Worm (Caenorhabditis elegans): ENCODE data around the gene F08B12.4.
A peak's percentile ranks its signal among the peaks of the same experiment; 100 is the strongest.
"Not testable (repeated sequence)": the region's sequence is repeated elsewhere in the genome, so short reads cannot be mapped to it uniquely, and the experiment has no call there.

F08B12.4 gene

DNA sequence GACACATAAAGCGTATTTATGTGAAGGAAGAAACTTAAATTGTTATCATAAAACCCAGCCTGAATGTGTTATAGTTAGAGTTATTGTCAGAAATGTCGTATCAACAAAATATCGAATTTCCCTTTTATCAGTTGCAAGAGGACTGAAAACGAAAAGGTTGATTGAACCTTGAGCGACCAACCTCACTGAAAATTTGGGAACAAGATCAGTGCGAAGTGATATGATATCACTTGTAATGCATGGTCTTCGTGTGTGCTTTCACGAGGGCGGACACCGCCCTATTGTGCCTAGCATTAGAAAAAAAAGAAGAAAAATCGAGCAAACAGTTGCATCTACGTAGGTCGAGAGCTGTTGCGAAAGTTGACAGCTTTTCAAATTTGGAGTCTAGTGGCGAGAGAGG is 40.2 kb upstream of the F08B12.4 start:
- no peak for TF ChIP-seq nhr-76 (tag; optimal IDR thresholded peaks at IDR 0.05)
- no peak for TF ChIP-seq daf-12 (tag; optimal IDR thresholded peaks at IDR 0.05)
- TF ChIP-seq ztf-4 (tag; optimal IDR thresholded peaks at IDR 0.05): no peak
- no peak for TF ChIP-seq ceh-28 (tag; optimal IDR thresholded peaks at IDR 0.05)
- TF ChIP-seq elt-2 (tag; optimal IDR thresholded peaks at IDR 0.05): peak; percentile 91
- TF ChIP-seq ceh-9 (tag; optimal IDR thresholded peaks at IDR 0.05): no peak
- TF ChIP-seq elt-3 (tag; optimal IDR thresholded peaks at IDR 0.05): no peak
- peak; percentile 25 for TF ChIP-seq jun-1 (tag; optimal IDR thresholded peaks at IDR 0.05)
- no peak for TF ChIP-seq mdl-1 (tag; optimal IDR thresholded peaks at IDR 0.05)
- TF ChIP-seq pqm-1 (tag; optimal IDR thresholded peaks at IDR 0.05): peak; percentile 66
- TF ChIP-seq egl-27 (tag; optimal IDR thresholded peaks at IDR 0.05): peak; percentile 57
- TF ChIP-seq lin-39 (tag; optimal IDR thresholded peaks at IDR 0.05): no peak

ce11 chrX:11446535-11446934 is 39.0 kb upstream of the F08B12.4 start, which contains the start of gene igeg-2:
Gene igeg-2, minus strand, starts transcription at chrX:11446635.
- TF ChIP-seq nhr-11 (tag; optimal IDR thresholded peaks at IDR 0.05): no peak
- TF ChIP-seq ama-1 (optimal IDR thresholded peaks at IDR 0.05): no peak
- TF ChIP-seq nhr-237 (tag; optimal IDR thresholded peaks at IDR 0.05): no peak
- no peak for TF ChIP-seq jun-1 (tag; optimal IDR thresholded peaks at IDR 0.05)
- no peak for TF ChIP-seq unc-62 (GFP tag; optimal IDR thresholded peaks at IDR 0.05)
- no peak for TF ChIP-seq elt-3 (tag; optimal IDR thresholded peaks at IDR 0.05)
- TF ChIP-seq snpc-4 (tag; optimal IDR thresholded peaks at IDR 0.05): no peak
- TF ChIP-seq pqm-1 (tag; optimal IDR thresholded peaks at IDR 0.05): no peak
- TF ChIP-seq ztf-4 (tag; optimal IDR thresholded peaks at IDR 0.05): no peak

DNA sequence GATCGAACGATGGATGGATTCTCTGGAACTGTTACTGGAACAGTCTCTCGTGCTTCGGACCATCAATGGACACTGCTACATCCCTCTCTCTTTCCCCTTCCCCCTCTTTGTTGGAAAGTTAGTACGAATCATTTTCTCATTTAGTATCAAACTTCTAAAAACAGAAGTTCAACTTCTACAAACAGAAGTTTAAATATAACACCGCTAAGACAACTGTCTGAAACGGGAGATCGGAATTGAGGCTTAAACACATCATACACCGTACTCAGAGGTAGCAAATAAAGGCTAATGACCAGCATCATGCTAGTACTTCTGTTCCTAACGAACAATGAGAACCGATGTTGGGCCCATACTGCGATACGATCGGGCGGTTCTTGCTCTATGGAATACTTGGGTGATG is 32.2 kb upstream of the F08B12.4 start, which contains the start of gene F46C3.7:
TSS of gene F46C3.7 (plus strand) at position 301 of the 400 bp plus-strand sequence.
- not testable (repeated sequence) for TF ChIP-seq pqm-1 (tag; optimal IDR thresholded peaks at IDR 0.05); nhr-11 (tag; optimal IDR thresholded peaks at IDR 0.05); nfya-1 (tag; optimal IDR thresholded peaks at IDR 0.05; ENCODE audit: insufficient read depth)

DNA sequence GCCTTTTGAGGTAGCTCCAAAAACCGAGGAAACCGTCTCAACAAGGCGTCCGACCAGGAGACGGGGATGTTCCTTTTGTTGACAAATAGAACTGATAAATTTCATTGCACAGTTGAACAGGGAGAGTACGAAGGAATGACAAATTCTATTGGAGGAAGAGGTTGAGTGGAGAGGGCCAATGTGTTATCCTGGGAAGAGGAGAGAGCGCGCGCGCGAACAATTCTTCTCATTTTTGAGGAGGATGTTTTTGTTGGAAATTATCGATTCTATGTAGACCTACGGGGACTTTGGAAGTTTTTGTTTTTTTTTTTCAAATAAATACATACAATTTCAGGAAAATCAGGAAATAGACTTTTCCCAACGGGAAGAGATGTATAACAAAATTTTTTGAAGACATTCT is 30.2 kb upstream of the F08B12.4 start:
- no peak for TF ChIP-seq nhr-11 (tag; optimal IDR thresholded peaks at IDR 0.05)
- TF ChIP-seq lin-15B (tag; optimal IDR thresholded peaks at IDR 0.05): no peak
- TF ChIP-seq ama-1 (optimal IDR thresholded peaks at IDR 0.05): no peak
- no peak for TF ChIP-seq skn-1 (tag; optimal IDR thresholded peaks at IDR 0.05)
- TF ChIP-seq nhr-43 (tag; optimal IDR thresholded peaks at IDR 0.05; ENCODE audit: poor library complexity, severe bottlenecking): no peak
- TF ChIP-seq nhr-12 (tag; optimal IDR thresholded peaks at IDR 0.05): no peak
- no peak for TF ChIP-seq unc-39 (tag; optimal IDR thresholded peaks at IDR 0.05)
- no peak for TF ChIP-seq daf-12 (tag; optimal IDR thresholded peaks at IDR 0.05)
- TF ChIP-seq R02D3.7 (tag; optimal IDR thresholded peaks at IDR 0.05): no peak
- TF ChIP-seq nhr-28 (tag; optimal IDR thresholded peaks at IDR 0.05): no peak
- no peak for TF ChIP-seq unc-62 (GFP tag; optimal IDR thresholded peaks at IDR 0.05)
- no peak for TF ChIP-seq ceh-82 (tag; optimal IDR thresholded peaks at IDR 0.05)
- no peak for TF ChIP-seq fos-1 (tag; optimal IDR thresholded peaks at IDR 0.05)
- no peak for TF ChIP-seq nhr-25 (tag; optimal IDR thresholded peaks at IDR 0.05)
- TF ChIP-seq snpc-4 (tag; optimal IDR thresholded peaks at IDR 0.05): no peak
- TF ChIP-seq elt-3 (tag; optimal IDR thresholded peaks at IDR 0.05): no peak

DNA sequence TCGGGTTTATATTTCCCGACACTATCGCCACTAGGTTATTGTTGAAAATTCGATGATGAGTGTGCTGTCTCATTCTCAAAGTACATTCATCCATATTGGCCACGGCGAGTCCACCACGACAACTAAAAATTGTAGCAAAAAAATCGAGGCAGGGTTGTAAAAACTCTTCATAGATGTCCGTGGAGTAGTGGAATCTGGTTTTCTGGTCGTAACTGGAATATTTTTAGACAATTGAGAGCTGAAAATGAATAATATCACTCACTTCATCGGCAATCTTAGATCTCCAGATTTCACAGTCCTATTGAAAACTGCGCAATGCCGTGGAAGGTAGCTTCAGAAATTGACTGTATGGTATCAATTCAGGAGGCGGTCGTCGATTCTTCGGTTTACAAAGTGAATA is 28.0 kb upstream of the F08B12.4 start:
- no peak for TF ChIP-seq nhr-25 (tag; optimal IDR thresholded peaks at IDR 0.05)
- no peak for TF ChIP-seq egl-27 (tag; optimal IDR thresholded peaks at IDR 0.05)
- TF ChIP-seq hmg-11 (tag; optimal IDR thresholded peaks at IDR 0.05): no peak
- TF ChIP-seq nhr-23 (tag; optimal IDR thresholded peaks at IDR 0.05): no peak

- TF ChIP-seq elt-3 (tag; optimal IDR thresholded peaks at IDR 0.05) (peak in 1 of 3 experiments; percentile 36), ama-1 (optimal IDR thresholded peaks at IDR 0.05) (no peak)
Observed at ce11 chrX:11433488-11433887, 26.0 kb upstream of the F08B12.4 start, which contains the start of gene hum-4. Gene hum-4, minus strand, starts transcription at chrX:11433588.

ce11 chrX:11427550-11427949 is 20.0 kb upstream of the F08B12.4 start:
- TF ChIP-seq zag-1 (tag; optimal IDR thresholded peaks at IDR 0.05) (no peak), nhr-67 (tag; optimal IDR thresholded peaks at IDR 0.05) (no peak)

Data from whole organism, L3 larva.